Worm (Caenorhabditis elegans) whole organism, L4 larva: Measurements from ENCODE around the gene cyk-3.

Experiments used
- F44E2.7 ChIP-seq: fragments of 200-800 bp; sonication (Bioruptor generic); IDR thresholded peaks from 2 replicates; pipeline ENCODE4 v2.1.2; 2022; ENCODE audit warnings: missing genetic modification characterization, missing compliant biosample characterization
- ama-1 ChIP-seq: fragments of 150-350 bp; optimal IDR thresholded peaks from 2 replicates; lab custom pipeline; 2014; ENCODE audit warnings: inconsistent platforms, mixed read lengths
- hmg-1.1 ChIP-seq: fragments of 200-800 bp; sonication (Bioruptor generic); IDR thresholded peaks from 2 replicates; pipeline ENCODE4 v1.3.6; 2022; ENCODE audit warnings: missing genetic modification reagents, missing genetic modification characterization, missing compliant biosample characterization
- nhr-25 ChIP-seq: sonication (generic microtip); optimal IDR thresholded peaks from 2 replicates; lab custom pipeline; 2017; ENCODE audit warnings: missing genetic modification characterization, mild to moderate bottlenecking, missing compliant biosample characterization, antibody characterized with exemption, moderate library complexity, borderline replicate concordance; ENCODE audit not compliant: insufficient read depth

DNA sequence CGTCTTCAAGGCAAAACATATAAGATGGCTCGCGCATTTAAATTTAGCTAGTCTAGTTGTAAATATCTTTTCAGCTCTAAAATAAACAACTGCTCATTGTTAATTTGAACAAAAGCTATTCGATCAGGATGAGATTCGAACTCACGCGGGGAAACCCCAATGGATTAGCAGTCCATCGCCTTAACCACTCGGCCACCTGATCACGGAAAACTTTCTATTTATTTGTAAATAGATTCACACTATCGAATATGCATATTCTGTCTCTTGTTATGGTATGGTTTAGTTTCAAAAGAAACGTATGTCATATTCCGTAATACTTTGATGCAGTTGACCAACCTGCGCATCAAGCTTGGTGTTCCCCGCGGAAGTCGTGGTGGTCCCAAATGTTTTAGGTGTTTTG, 36.2 kb downstream of the cyk-3 start:
- no peak for TF ChIP-seq ama-1 (lab: Kevin White, UChicago)
- TF ChIP-seq nhr-25 (tag; lab: Kevin White, UChicago), result no peak
- TF ChIP-seq F44E2.7 (GFP tag; lab: Robert Waterston, UW), result 0 out of 2 replicates have a peak, but pooled peaks have one; percentile 28
- TF ChIP-seq hmg-1.1 (GFP tag; lab: Robert Waterston, UW), result no peak
